Fruit fly (Drosophila melanogaster) ovary, adult (tissue): ENCODE results near the gene CG1774.

Source experiments
- CG17801 ChIP-seq: fragments of 200-800 bp; optimal IDR thresholded peaks from 2 replicates; lab custom pipeline; 2019; ENCODE audit warnings: missing biosample characterization, mild to moderate bottlenecking, missing genetic modification characterization, moderate library complexity; ENCODE audit not compliant: partially characterized antibody

Gene CG1774

DNA sequence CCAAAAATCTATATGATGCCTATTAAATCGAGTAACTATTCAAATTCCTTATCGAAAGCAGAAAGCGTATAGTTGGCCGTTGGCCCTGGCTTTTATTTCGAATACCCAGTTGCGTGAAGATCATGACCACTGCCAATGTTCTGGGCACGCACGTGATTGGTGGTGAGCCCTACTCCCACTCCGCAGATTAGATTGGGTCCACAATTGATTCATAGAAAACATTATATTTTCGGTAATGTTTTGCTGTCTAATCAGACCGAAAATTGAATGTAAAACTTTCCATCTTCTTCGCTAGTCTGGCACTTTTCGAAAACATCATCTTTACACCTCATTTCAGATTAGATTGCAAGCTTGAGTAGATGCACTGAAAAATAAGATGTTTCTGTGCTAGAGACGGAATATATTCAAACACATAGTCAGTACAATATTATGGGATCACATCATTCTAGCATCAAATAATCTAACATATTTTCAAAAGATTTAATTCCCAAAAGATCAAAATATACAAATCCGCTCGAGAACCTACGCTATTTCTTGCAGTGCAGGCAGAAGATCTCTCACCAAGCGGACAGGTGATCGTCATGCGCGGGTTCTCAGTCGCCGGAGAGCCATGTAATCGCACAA lies at the start of gene CG1774:
TSS of gene CG1774 (plus strand) at position 548 of the 624 bp plus-strand sequence.
- TF ChIP-seq CG17801: peak; percentile 96

DNA sequence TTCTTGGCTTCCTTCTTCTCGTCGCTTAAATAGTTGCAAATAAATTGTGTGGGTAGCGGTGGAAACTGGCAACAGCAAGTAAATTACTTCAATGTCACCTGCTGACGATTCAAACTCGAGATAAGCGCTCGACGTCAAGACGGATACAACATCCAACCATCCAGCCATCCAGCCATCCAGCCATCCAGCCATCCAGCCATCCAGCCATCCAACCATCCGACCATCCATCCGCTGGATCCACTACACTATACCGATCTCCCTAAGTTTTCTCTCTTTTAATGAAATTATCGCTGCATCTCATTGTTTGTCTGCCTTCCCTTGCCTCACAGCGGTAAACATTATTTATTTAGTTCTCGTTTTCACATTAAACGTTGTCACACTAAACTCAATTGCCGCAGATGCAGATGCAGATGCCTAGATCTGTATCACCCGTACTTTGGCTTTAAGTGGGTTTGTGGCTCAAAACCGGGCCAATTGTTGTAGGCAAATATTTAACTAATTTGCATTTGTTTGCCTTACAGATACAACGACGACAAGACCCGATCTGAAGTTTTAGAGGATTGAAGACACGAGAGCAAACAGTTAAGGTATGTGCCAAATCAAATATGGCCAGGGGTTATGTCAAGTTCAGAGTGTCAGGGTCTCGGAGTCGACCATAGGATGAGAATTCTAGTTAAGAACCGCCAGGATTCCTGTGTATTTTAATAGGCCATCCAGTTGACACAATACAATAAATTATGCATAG lies 43.7 kb upstream of the CG1774 start:
- no peak for TF ChIP-seq CG17801

DNA sequence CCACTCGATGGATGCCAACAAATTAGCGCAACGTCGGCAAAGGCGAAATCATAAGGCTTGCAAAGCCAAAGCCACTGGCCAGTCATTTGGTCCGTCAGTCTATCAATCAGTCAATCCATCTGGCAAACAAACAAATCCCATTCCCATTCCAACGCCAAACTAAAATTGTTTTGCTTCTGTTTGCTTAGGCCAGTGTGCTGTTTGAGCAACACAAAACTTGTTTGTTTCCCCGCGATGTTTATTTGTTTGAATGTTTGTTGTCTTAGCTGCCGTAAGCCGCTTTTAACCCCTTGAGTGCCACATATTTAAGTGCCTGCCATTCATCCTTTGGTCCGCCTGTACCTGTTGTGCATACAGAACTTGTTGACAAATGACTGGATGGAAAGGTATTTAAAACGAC lies 41.7 kb upstream of the CG1774 start:
- no peak for TF ChIP-seq CG17801

DNA sequence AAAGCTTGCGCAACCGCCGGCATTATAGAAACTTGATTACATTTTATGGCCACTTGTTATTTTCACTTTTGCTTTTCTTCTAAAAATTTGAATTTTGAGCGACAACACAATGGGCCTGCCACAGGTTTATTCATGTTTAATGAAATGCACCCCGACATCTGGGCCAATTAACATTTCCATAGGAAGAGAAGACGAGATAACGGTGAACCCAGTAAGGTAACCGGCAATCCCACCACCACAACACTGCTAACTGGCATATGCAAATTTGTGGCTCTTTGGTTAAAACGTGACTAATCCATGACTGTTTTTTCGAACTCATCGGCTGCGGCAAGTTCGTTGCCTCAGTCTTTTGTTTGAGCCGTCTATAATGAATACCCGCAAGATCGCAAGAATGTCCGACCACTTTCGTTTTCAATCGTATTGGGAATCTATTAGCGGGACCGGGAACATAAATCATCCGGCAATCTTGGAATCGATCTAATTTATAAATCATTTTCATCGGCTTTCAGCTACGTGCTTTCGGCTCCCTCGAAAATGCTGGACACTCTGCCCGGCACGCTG lies 33.8 kb upstream of the CG1774 start:
- no peak for TF ChIP-seq CG17801

DNA sequence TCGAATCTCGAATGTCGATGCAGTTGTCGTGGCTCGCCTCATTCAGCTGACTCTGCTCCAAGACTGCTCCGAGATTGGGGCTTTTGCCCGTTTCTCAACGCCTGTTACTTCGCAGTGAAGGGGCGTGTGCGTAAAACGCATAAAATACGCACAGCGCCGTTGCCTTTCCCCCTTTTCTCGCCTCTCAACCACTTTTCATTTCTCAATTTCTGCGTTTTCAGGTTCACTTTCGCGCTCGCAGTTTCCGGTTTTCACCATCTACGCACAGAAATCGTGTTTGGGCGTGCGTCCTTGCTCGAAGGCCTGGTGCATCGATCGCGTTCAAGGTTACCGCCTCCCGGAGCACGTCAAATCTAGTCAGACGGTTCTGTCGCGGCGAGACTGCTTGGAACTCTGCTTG lies 32.8 kb upstream of the CG1774 start:
- no peak for TF ChIP-seq CG17801

DNA sequence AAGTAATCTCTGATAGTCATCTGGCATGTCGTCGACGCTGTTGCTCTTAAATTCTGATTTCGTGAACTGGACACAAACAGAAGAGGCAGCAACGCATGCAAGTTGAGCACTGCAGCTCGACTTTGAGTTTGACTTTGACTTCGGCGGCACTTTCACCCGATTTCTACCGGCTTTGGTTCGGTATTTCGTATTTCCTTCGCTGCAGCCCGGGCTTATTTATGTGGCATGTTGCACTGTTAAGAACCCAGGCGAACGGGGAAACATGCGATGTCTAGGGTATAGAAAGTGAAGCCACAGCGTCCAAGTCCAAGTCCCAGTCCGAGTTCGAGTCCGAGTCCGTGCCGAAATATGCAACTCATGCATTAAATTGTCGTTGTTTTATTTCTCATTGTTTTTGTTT lies 28.4 kb upstream of the CG1774 start:
- no peak for TF ChIP-seq CG17801

DNA sequence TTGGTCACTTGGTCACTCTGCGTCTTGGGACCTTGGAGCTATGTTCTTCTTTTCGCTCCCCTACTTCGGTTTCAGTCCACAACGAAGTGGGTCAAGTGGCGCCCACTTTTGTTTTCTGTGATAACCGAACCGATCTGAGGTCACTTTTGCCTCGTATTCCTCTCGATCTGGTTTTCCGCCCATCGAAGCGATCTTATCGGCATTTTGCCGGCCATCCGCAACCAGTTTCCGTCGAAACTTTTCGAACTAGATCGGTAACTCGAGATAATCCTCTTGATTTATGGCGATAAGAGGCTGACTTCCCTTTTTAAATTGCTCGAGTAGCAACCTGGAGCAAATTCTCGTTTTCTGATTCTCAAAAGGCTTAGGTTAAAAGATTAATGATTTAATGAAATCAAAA lies 28.0 kb upstream of the CG1774 start:
- TF ChIP-seq CG17801: no peak

DNA sequence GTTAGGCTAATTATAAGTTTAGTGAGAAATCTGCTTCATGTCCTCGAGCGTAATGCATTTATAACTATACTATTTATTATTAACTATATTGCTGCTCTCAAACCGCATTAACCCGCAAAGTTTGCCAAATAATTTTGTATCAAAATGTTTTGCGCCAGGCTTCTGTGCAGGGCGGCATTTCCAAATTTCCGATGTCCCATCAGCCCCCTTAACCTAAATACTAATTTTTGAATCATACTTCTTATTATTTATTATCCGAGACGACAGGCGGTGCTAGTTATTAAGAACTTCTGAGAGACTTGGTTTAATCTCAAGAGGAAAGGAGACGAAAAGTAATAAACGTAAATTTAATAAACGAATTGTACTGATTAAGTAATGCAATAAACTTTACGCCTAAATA lies 26.9 kb upstream of the CG1774 start:
- TF ChIP-seq CG17801: no peak

DNA sequence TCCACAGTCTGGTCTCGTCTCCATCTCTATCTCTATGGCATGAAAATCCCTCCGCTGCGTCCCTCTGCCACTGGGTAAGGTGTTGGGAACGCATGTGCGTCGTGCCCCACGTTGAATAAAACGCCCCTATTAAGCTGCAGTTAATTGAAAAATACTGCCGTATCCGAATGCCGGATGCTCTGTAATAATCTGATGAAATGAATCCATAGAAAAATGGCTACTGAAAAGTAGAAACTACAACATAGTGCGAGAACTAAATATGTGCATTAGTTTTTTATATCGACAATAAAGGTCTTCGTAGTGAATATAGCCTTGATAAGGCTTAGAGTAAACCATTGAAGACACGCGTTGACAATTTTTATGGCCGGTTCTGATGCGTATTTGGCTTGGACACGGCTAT lies 25.9 kb upstream of the CG1774 start:
- no peak for TF ChIP-seq CG17801

DNA sequence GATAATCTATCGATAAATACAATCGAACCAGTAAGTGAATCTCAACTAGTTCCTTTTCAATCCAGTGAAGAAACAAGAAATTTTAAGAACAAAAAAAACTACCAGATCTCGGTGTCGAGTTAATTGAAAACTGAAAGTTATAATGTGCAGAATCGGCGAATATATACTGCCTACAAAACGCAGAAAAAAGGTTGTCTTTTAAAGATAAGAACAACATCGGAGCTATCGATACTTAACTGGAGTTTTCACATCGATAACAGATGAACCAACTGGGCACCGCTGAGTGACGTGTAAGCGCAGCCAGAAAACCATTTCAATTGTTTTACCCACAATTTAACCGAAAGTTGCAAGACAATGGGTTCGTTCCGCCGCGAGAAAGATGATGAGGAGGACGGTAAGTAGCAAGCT lies 20.7 kb upstream of the CG1774 start, which contains the start of gene gammaCOP:
TSS of gene gammaCOP (plus strand) at position 259 of the 408 bp plus-strand sequence.
- peak; percentile 33 for TF ChIP-seq CG17801

DNA sequence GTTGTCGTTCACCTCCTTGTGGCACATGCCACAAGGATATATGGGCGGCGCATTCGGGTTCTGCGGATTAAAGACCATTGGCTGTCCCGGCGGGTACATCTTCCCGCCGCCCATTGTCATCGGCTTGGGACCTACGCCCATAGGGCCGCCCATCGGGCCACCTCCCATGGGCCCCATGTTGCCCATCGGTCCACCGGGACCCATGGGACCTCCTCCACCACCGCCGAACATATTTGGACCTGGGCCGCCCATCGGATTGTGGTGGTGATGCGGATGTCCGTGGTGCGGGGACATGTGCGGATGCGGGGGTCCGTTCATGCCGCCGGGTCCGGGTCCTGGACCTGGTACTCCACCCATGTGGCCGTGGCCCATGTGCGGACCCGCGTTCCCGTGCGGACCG lies 15.3 kb upstream of the CG1774 start:
- TF ChIP-seq CG17801: no peak

DNA sequence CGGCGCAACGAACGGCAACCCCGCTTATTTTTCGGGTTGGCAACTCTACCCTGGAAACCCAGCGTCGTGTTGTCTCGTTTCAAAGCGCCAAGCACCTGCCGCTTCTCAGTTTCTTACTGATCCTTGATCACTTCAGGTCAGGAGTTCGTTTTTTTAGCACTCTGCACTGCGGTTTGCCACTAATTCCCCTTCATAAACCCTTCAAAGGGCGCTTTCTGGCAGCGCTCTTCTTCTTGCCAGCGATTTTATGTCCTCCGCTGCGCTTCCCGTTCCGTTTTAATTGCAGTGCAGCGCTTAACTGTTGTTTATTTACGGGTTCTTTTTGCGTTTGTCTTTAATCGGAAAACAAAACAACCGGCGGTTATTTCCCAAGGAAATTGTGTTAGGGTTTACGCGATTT lies 12.6 kb upstream of the CG1774 start:
- no peak for TF ChIP-seq CG17801

DNA sequence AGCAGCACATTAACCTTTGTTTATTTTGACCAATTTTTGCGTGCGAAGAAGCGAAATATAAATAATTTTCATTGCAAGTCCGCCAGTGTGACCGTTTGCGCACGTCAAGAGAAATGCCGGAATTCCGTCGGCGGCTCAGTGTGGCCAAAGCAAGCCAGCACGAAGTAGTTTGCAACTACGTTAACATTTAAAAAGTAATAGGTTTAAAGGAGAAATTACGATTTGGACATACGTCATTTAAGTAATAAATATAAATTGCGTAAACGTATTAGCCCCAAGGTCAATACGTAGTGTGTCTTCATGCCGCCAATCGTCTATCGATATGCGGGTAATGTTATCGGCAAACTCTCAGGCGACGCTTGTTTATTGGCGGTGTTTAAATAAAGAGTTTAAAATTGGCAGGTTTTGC lies 12.0 kb upstream of the CG1774 start, which contains the start of the genes pygo and rod:
TSS of gene pygo (minus strand) at position 114 of the 409 bp plus-strand sequence.
TSS of gene rod (plus strand) at position 366 of the 409 bp plus-strand sequence.
- TF ChIP-seq CG17801: peak; percentile 1

DNA sequence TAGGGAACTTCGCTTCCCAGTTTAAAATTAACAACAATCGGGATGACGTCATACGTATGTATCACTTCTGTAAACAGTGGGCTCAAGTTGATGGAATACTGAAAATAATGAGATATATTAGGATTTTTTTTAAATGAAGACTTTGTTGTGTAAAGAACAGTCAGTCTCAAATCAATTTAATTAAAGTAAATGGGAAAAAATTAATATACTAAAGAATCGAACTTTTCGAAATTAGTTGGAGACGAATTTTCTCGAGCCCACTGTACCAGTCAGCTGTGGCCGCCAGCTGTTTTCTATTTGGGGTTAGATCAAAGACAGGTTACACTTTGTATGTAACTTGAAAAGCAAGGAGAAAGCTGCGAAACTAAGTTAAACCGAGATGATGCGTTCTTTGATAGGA lies 4.2 kb upstream of the CG1774 start, which contains the start of gene CG1635:
TSS of gene CG1635 (plus strand) at position 300 of the 400 bp plus-strand sequence.
- TF ChIP-seq CG17801: peak; percentile 100

DNA sequence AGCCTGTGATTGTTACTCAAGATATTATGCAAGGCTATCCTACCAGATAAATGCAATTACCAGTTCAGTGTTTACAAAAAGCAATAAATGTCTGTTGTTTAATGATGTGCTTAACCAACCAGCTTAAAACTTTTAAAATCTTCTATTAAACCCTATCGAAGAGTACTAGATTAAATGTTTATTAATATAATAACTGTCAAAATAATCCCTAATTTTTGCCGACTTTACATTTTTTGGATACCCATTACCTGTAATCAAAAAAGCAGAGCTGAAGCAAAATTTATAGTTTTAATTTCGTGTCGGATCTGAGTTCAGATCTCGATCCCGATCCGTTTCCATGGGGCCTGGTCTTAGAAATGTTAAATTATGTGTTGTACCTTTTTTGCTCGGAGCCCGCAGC lies 2.3 kb upstream of the CG1774 start, which contains the start of gene CG1638:
TSS of gene CG1638 (plus strand) at position 301 of the 400 bp plus-strand sequence.
- TF ChIP-seq CG17801: no peak

DNA sequence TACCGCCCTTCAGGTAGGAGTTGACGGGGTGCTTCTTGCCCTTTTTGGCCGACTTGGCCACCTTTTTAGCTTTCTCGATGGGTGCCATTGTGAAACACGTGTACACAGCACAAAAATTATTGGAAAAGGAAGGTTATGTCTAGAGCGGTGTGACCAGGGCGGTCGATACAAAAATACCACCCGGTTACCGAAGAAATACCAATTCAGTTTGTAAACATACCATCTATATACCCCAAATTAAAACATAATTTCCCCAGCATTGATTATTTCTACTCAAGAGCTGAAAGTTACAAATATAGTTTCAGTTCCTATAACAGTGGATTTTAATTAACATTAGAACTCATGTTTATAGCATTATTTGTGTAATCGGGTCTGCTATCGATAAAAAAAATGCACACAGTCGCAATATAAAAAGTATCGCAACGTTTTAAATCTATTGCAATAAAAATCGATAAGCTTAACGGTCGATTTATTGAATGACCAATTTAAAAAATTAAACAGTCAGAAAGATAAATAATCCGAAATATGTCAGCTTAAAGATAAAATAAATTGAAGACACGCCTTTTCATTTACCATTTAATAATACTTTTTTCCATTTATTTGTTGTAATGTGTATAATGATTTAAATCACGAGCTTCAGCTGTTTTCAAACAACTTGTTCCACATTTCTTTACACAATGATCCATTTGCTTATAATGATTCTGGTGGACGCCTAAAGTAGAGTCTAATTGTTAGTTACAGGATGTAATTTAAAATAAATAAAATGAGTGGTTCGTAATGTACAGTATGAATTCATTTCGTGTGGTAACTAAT lies 3.7 kb downstream of the CG1774 start, which contains the start of gene RpL6:
TSS of gene RpL6 (minus strand) at position 134 of the 813 bp plus-strand sequence.
- peak; percentile 31 for TF ChIP-seq CG17801
